Fruit fly (Drosophila melanogaster) whole organism: ENCODE data around the gene CG2278.

Experiments used
- EcR ChIP-seq, 2 experiments: fragments of >200 bp; optimal IDR thresholded peaks; 2 replicates each; lab custom pipeline; 2017; ENCODE audit warnings: missing biosample characterization in 2 of 2, missing genetic modification characterization in 2 of 2, missing genetic modification reagents in 2 of 2
- psq ChIP-seq: fragments of >200 bp; optimal IDR thresholded peaks from 2 replicates; lab custom pipeline; 2017
- usp ChIP-seq: fragments of >200 bp; optimal IDR thresholded peaks from 2 replicates; lab custom pipeline; 2017; ENCODE audit warnings: missing biosample characterization, missing genetic modification characterization, mixed read lengths

- TF ChIP-seq usp (GFP tag; lab: Kevin White, UChicago) (no peak), EcR (GFP tag; optimal IDR thresholded peaks at IDR 0.05; lab: Kevin White, UChicago) (no peak), psq (lab: Kevin White, UChicago) (no peak)
Measured at dm6 chrX:8147649-8148048, 22.4 kb downstream of the CG2278 start, which contains the start of gene CG15336.
